Fruit fly (Drosophila melanogaster) whole organism, wandering third instar larva: Measurements from ENCODE around the gene CG14262.

Source experiments
- Abd-B ChIP-seq: fragments of >200 bp; optimal IDR thresholded peaks from 2 replicates; lab custom pipeline; 2017; ENCODE audit warnings: missing biosample characterization, missing genetic modification characterization
- CG32264 ChIP-seq: fragments of 200-800 bp; sonication (Bioruptor generic); optimal IDR thresholded peaks from 2 replicates; lab custom pipeline; 2016; ENCODE audit warnings: missing biosample characterization, missing genetic modification characterization
- CG9705 ChIP-seq: fragments of 200-800 bp; sonication (Bioruptor generic); optimal IDR thresholded peaks from 2 replicates; lab custom pipeline; 2018; ENCODE audit warnings: missing biosample characterization, mild to moderate bottlenecking, missing genetic modification characterization
- CrebA ChIP-seq: fragments of 200-800 bp; sonication (Bioruptor generic); optimal IDR thresholded peaks from 2 replicates; lab custom pipeline; 2016; ENCODE audit warnings: missing biosample characterization, mild to moderate bottlenecking, missing genetic modification characterization, borderline replicate concordance
- Dfd ChIP-seq: fragments of >200 bp; optimal IDR thresholded peaks from 2 replicates; lab custom pipeline; 2017; ENCODE audit warnings: missing biosample characterization, missing genetic modification characterization
- Dif ChIP-seq: fragments of 200-275, 200-300 bp; sonication (Bioruptor generic); optimal IDR thresholded peaks from 2 replicates; lab custom pipeline; 2018; ENCODE audit warnings: missing biosample characterization, missing genetic modification characterization; ENCODE audit not compliant: partially characterized antibody
- GATAd ChIP-seq: sonication (Bioruptor generic); optimal IDR thresholded peaks from 2 replicates; lab custom pipeline; 2016; ENCODE audit warnings: missing biosample characterization, missing genetic modification characterization
- HLH106 ChIP-seq: fragments of 200-800 bp; optimal IDR thresholded peaks from 3 replicates; lab custom pipeline; 2019; ENCODE audit warnings: missing biosample characterization, mild to moderate bottlenecking, missing genetic modification characterization, moderate library complexity
- Hnf4 ChIP-seq: fragments of 200-800 bp; sonication (Bioruptor generic); optimal IDR thresholded peaks from 2 replicates; lab custom pipeline; 2016; ENCODE audit warnings: missing biosample characterization, mild to moderate bottlenecking, missing genetic modification characterization
- Hr78 ChIP-seq: fragments of >200 bp; optimal IDR thresholded peaks from 2 replicates; lab custom pipeline; 2017; ENCODE audit warnings: missing biosample characterization, missing genetic modification characterization
- Hr83 ChIP-seq: fragments of 200-300 bp; sonication (Bioruptor generic); optimal IDR thresholded peaks from 2 replicates; lab custom pipeline; 2016; ENCODE audit warnings: missing biosample characterization, mild to moderate bottlenecking, missing genetic modification characterization, moderate library complexity; ENCODE audit not compliant: poor library complexity, severe bottlenecking
- Jra ChIP-seq: sonication (Bioruptor generic); optimal IDR thresholded peaks from 2 replicates; lab custom pipeline; 2016; ENCODE audit warnings: missing biosample characterization, missing genetic modification characterization
- Mio ChIP-seq: sonication (Bioruptor generic); optimal IDR thresholded peaks from 2 replicates; lab custom pipeline; 2016; ENCODE audit warnings: missing biosample characterization, missing genetic modification characterization
- Myc ChIP-seq: fragments of >200 bp; optimal IDR thresholded peaks from 2 replicates; lab custom pipeline; 2017
- N ChIP-seq: fragments of >200 bp; optimal IDR thresholded peaks from 2 replicates; lab custom pipeline; 2018; ENCODE audit warnings: missing biosample characterization, missing external identifiers, missing genetic modification characterization
- OdsH ChIP-seq: fragments of 200-800 bp; sonication (Bioruptor generic); optimal IDR thresholded peaks from 2 replicates; lab custom pipeline; 2016; ENCODE audit warnings: missing biosample characterization, mild to moderate bottlenecking, missing genetic modification characterization
- Rel ChIP-seq, 2 experiments: fragments of 200-800 bp; sonication (Bioruptor generic) in 1 of 2; optimal IDR thresholded peaks; 2 replicates in 1 of 2; 3 replicates in 1 of 2; lab custom pipeline; 2016 to 2019; ENCODE audit warnings: mild to moderate bottlenecking in 2 of 2, missing biosample characterization in 2 of 2, missing genetic modification characterization in 2 of 2, moderate library complexity in 1 of 2
- Sp1 ChIP-seq: fragments of 200-800 bp; sonication (Bioruptor generic); optimal IDR thresholded peaks from 3 replicates; lab custom pipeline; 2019; ENCODE audit warnings: missing biosample characterization, mild to moderate bottlenecking, missing genetic modification characterization, moderate library complexity
- Vsx2 ChIP-seq: fragments of 200-300, 225-300 bp; sonication (Bioruptor generic); optimal IDR thresholded peaks from 2 replicates; lab custom pipeline; 2018; ENCODE audit warnings: missing biosample characterization, missing genetic modification characterization; ENCODE audit not compliant: partially characterized antibody
- br ChIP-seq: fragments of 200-800 bp; sonication (Bioruptor generic); optimal IDR thresholded peaks from 2 replicates; lab custom pipeline; 2016; ENCODE audit warnings: missing biosample characterization, missing genetic modification characterization
- brk ChIP-seq: fragments of 200-800 bp; sonication (Bioruptor generic); optimal IDR thresholded peaks from 2 replicates; lab custom pipeline; 2016; ENCODE audit warnings: missing biosample characterization, mild to moderate bottlenecking, missing genetic modification characterization
- dl ChIP-seq, 2 experiments: fragments of 175-275, 200-275 bp in 1 of 2; fragments of 200-275 bp in 1 of 2; sonication (Bioruptor generic); optimal IDR thresholded peaks; lab custom pipeline; 2018; ENCODE audit warnings: mild to moderate bottlenecking in 2 of 2, missing biosample characterization in 2 of 2, missing genetic modification characterization in 2 of 2, moderate library complexity in 2 of 2; ENCODE audit not compliant: partially characterized antibody in 2 of 2, insufficient read depth in 1 of 2
- dmrt93B ChIP-seq: fragments of 200-800 bp; sonication (Bioruptor generic); optimal IDR thresholded peaks from 2 replicates; lab custom pipeline; 2018; ENCODE audit warnings: missing biosample characterization, mild to moderate bottlenecking, missing genetic modification characterization
- dsf ChIP-seq: sonication (Bioruptor generic); optimal IDR thresholded peaks from 2 replicates; lab custom pipeline; 2016; ENCODE audit warnings: missing biosample characterization, missing genetic modification characterization, borderline replicate concordance
- ey ChIP-seq: fragments of 200-800 bp; sonication (Bioruptor generic); optimal IDR thresholded peaks from 2 replicates; lab custom pipeline; 2016; ENCODE audit warnings: missing biosample characterization, missing genetic modification characterization
- foxo ChIP-seq, 2 experiments: fragments of 200-800 bp; sonication (Bioruptor generic); optimal IDR thresholded peaks; 2 replicates in 1 of 2; 3 replicates in 1 of 2; lab custom pipeline; 2016 to 2017; ENCODE audit warnings: missing biosample characterization in 2 of 2, missing genetic modification characterization in 2 of 2
- fru ChIP-seq: fragments of 200-800 bp; sonication (Bioruptor generic); optimal IDR thresholded peaks from 3 replicates; lab custom pipeline; 2016; ENCODE audit warnings: missing biosample characterization, mild to moderate bottlenecking, missing genetic modification characterization
- h ChIP-seq: fragments of 200-800 bp; sonication (Bioruptor generic); optimal IDR thresholded peaks from 3 replicates; lab custom pipeline; 2016; ENCODE audit warnings: missing biosample characterization, mild to moderate bottlenecking, missing genetic modification characterization
- jim ChIP-seq: fragments of 175-275, 200-325 bp; sonication (Bioruptor generic); optimal IDR thresholded peaks from 2 replicates; lab custom pipeline; 2016; ENCODE audit warnings: missing biosample characterization, mild to moderate bottlenecking, missing genetic modification characterization
- lola ChIP-seq: fragments of >200 bp; optimal IDR thresholded peaks from 2 replicates; lab custom pipeline; 2017; ENCODE audit warnings: missing biosample characterization, missing genetic modification characterization
- pan ChIP-seq: fragments of >200 bp; optimal IDR thresholded peaks from 2 replicates; lab custom pipeline; 2017
- psq ChIP-seq: fragments of 200-800 bp; sonication (Bioruptor generic); optimal IDR thresholded peaks from 3 replicates; lab custom pipeline; 2017; ENCODE audit warnings: missing biosample characterization, mild to moderate bottlenecking, missing genetic modification characterization, moderate library complexity
- rgr ChIP-seq: fragments of 200-800 bp; sonication (Bioruptor generic); optimal IDR thresholded peaks from 3 replicates; lab custom pipeline; 2016; ENCODE audit warnings: missing biosample characterization, mild to moderate bottlenecking, missing genetic modification characterization
- sage ChIP-seq: fragments of 200-800 bp; sonication (Bioruptor generic); optimal IDR thresholded peaks from 2 replicates; lab custom pipeline; 2016; ENCODE audit warnings: missing biosample characterization, mild to moderate bottlenecking, missing genetic modification characterization
- sv ChIP-seq: fragments of 200-800 bp; sonication (Bioruptor generic); optimal IDR thresholded peaks from 3 replicates; lab custom pipeline; 2016; ENCODE audit warnings: missing biosample characterization, missing genetic modification characterization
- tai ChIP-seq: sonication (Bioruptor generic); optimal IDR thresholded peaks from 2 replicates; lab custom pipeline; 2016; ENCODE audit warnings: missing biosample characterization, missing genetic modification characterization
- usp ChIP-seq: fragments of >200 bp; optimal IDR thresholded peaks from 2 replicates; lab custom pipeline; 2017; ENCODE audit warnings: missing biosample characterization, missing genetic modification characterization
- woc ChIP-seq: sonication (Bioruptor generic); optimal IDR thresholded peaks from 2 replicates; lab custom pipeline; 2016; ENCODE audit warnings: missing biosample characterization, mild to moderate bottlenecking, missing genetic modification characterization

CG14262 gene

DNA sequence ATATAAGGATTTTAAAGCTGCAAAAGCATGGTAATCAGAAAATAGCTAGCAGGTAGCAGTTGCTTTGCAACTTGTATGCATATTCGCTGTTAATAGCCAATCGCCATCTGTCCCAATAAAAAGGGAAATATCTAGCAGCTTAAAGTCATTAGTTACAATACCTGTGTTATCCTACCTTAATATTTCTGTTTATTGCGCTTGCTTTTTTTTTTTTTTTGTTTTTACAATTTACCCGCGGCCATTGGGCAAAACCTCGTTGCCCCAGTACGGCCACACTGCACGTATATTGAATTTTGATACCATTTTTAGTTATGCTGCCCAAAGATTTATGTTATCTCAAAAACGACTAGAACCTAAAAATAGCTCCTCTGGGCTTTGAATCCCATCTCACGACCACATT lies 7.0 kb upstream of the CG14262 start:
- TF ChIP-seq jim (peak; percentile 56), psq (GFP tag; lab: Kevin White, UChicago) (no peak), Myc (lab: Kevin White, UChicago) (peak; percentile 2)

DNA sequence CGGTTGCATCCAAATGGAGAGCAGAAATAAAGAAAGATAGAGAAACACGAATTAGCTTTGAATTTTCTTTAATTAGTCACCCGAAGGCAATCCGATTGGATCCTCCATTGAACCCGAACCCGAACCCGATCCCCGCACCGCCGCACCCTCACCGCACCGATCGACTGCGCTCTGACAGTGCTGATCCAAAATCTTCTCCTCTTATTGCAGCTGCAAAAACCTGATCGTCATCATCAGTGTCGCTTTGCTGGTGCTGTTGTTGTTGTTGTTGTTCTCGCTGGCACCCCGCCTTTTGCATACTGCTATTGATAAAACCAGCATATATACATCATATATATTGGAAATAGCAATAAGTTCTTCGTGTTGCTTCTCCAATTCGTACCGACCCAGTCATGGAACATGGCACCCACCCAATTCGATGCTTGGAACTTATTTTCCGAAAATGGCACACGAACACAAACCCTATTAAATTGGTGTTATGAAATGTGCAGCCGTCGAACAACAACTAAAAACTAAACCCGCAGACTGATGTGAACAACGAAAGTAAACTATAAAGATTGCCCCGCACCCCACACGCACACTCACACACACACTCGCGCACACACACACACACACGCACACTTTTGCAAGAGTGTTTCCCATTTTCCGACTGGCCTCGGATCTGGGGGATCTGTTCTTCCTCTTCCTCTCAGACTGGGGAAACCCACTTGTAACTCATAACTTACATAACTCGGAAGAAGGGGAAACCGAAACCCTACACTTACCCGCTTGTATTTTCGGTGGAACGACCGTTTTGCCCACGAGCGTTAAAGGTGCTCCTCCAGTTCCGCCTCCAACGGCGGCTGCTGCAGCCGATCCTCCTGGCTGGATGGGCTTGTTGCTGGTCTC lies 5.4 kb upstream of the CG14262 start:
- no peak for TF ChIP-seq N (GFP tag; lab: Kevin White, UChicago)
- no peak for TF ChIP-seq Rel (GFP tag; optimal IDR thresholded peaks at IDR 0.05; lab: Kevin White, UChicago)
- peak; percentile 78 for TF ChIP-seq Rel (tag; optimal IDR thresholded peaks at IDR 0.05; lab: Kevin White, UChicago)

DNA sequence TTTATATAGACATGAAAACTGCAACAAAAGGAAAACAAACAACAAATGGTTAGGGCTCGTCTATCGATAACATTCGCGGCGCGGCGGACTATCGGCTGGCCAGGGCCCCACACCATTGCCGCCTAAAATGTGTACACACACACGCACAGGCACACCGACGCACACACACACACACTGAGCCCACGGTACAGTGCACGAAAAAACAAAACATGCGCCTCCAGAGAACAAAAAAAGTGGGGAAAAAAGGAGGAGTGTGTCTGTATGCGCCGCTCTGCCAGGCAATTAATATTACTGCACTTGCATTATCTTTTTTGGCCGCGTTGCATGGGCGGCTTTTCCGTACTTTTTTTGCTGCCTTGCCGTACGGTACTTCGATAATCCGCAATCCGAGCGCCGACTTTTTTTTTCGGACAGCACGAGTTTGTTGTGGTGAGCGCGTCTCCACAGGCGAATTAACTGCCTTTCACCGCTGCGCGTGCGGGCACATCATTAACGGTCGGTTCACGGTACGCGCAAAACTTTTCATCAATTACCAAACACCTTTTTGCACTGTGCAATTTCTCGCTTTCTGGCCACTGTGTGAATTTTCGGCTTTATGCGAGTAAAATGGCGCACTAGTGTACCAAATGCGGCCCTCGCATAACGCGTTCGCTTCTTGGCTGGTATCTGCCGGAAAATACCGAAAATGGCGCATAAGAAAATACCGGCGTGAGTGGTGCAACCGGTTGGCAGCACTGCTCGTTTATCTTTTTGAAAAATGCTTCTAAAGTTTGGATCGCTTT lies 1.6 kb downstream of the CG14262 start, which contains the start of gene woc:
Gene woc (minus strand): TSS at position 622 of the 782 bp plus-strand sequence.
- TF ChIP-seq foxo (GFP tag; optimal IDR thresholded peaks at IDR 0.05; lab: Kevin White, UChicago) (peak in 1 of 2 experiments; percentile 79), Hnf4 (no peak), fru (GFP tag; lab: Kevin White, UChicago) (peak; percentile 80), GATAd (GFP tag; lab: Kevin White, UChicago) (no peak), Dif (GFP tag; lab: Kevin White, UChicago) (no peak), brk (no peak), Hr83 (GFP tag; lab: Kevin White, UChicago) (peak; percentile 76), jim (peak; percentile 97), dsf (no peak), CG9705 (no peak), Dfd (GFP tag; lab: Kevin White, UChicago) (no peak), Myc (lab: Kevin White, UChicago) (no peak), CG32264 (GFP tag; lab: Kevin White, UChicago) (no peak), Jra (GFP tag; lab: Kevin White, UChicago) (no peak), woc (GFP tag; lab: Kevin White, UChicago) (no peak), CrebA (GFP tag; lab: Kevin White, UChicago) (no peak), Abd-B (GFP tag; lab: Kevin White, UChicago) (no peak), lola (GFP tag; lab: Kevin White, UChicago) (no peak), usp (GFP tag; lab: Kevin White, UChicago) (no peak), dmrt93B (GFP tag; lab: Kevin White, UChicago) (no peak), Rel (GFP tag; optimal IDR thresholded peaks at IDR 0.05; lab: Kevin White, UChicago) (no peak), Rel (tag; optimal IDR thresholded peaks at IDR 0.05; lab: Kevin White, UChicago) (peak; percentile 72), tai (GFP tag; lab: Kevin White, UChicago) (no peak), HLH106 (no peak), h (GFP tag; lab: Kevin White, UChicago) (peak; percentile 80), sv (GFP tag; lab: Kevin White, UChicago) (peak; percentile 39), sage (GFP tag; lab: Kevin White, UChicago) (no peak), OdsH (peak; percentile 71), N (GFP tag; lab: Kevin White, UChicago) (peak; percentile 64), br (peak; percentile 68), Sp1 (GFP tag; lab: Kevin White, UChicago) (peak; percentile 64), pan (lab: Kevin White, UChicago) (no peak), dl (GFP tag; optimal IDR thresholded peaks at IDR 0.05; lab: Kevin White, UChicago; ENCODE audit: insufficient read depth in 1 of 2, partially characterized antibody in 2 of 2) (no peak), Mio (GFP tag; lab: Kevin White, UChicago) (no peak), Hr78 (GFP tag; lab: Kevin White, UChicago) (no peak), ey (peak; percentile 78), Vsx2 (GFP tag; lab: Kevin White, UChicago) (no peak), rgr (GFP tag; lab: Kevin White, UChicago) (peak; percentile 53), psq (GFP tag; lab: Kevin White, UChicago) (peak; percentile 74)
- TF ChIP-seq, all 38 proteins: peak for 14
